Worm (Caenorhabditis elegans) whole organism, L4 larva: Measurements from ENCODE around the gene D2062.1.

Experiments used
- ama-1 ChIP-seq: fragments of 150-350 bp; optimal IDR thresholded peaks from 2 replicates; lab custom pipeline; 2014; ENCODE audit warnings: inconsistent platforms, mixed read lengths
- dve-1 ChIP-seq: sonication (generic microtip); optimal IDR thresholded peaks from 2 replicates; lab custom pipeline; 2017; ENCODE audit warnings: antibody characterized with exemption, mild to moderate bottlenecking, missing genetic modification characterization, missing compliant biosample characterization; ENCODE audit not compliant: insufficient read depth
- nhr-237 ChIP-seq: sonication (generic microtip); optimal IDR thresholded peaks from 2 replicates; lab custom pipeline; 2017; ENCODE audit warnings: missing biosample characterization, missing genetic modification characterization
- snpc-4 ChIP-seq: fragments of 150-350 bp; optimal IDR thresholded peaks from 2 replicates; lab custom pipeline; 2014; ENCODE audit warnings: missing biosample characterization, missing genetic modification characterization

ce11 chrII:2585493-2585892, 45.8 kb upstream of the D2062.1 start, which contains the start of gene sri-36:
- no peak for TF ChIP-seq snpc-4 (tag; lab: Kevin White, UChicago)
- TF ChIP-seq ama-1 (lab: Kevin White, UChicago), result no peak
- no peak for TF ChIP-seq dve-1 (tag; lab: Kevin White, UChicago)
- no peak for TF ChIP-seq nhr-237 (tag; lab: Kevin White, UChicago)
